Fruit fly (Drosophila melanogaster) whole organism, embryonic: ENCODE measurements around the gene axo.
A peak's percentile ranks its signal among the peaks of the same experiment; 100 is the strongest.

Source experiments
- Atf6 ChIP-seq: fragments of 200-800 bp; sonication (Bioruptor generic); IDR thresholded peaks from 2 replicates; pipeline ENCODE4 v1.3.6; 2022; ENCODE audit warnings: missing biosample characterization, missing genetic modification characterization
- Awh ChIP-seq: fragments of 200-800 bp; sonication (Bioruptor generic); IDR thresholded peaks from 2 replicates; pipeline ENCODE4, ENCODE4 v1.3.6; 2022; ENCODE audit warnings: missing biosample characterization, missing genetic modification characterization
- B-H1 ChIP-seq: fragments of 200-800 bp; sonication (Bioruptor generic); IDR thresholded peaks from 3 replicates; pipeline ENCODE4 v1.3.6; 2022; ENCODE audit warnings: missing biosample characterization, missing genetic modification characterization
- CG10267 ChIP-seq: fragments of 200-800 bp; sonication (Bioruptor generic); optimal IDR thresholded peaks from 2 replicates; lab custom pipeline; 2018; ENCODE audit warnings: missing biosample characterization, mild to moderate bottlenecking, missing genetic modification characterization, moderate library complexity
- CG10321 ChIP-seq: fragments of 200-800 bp; sonication (Bioruptor generic); IDR thresholded peaks from 2 replicates; pipeline ENCODE4 v1.3.6; 2022; ENCODE audit warnings: missing biosample characterization, missing genetic modification characterization
- CG11504 ChIP-seq: fragments of 200-800 bp; sonication (Bioruptor generic); optimal IDR thresholded peaks from 3 replicates; lab custom pipeline; 2019; ENCODE audit warnings: missing biosample characterization, mild to moderate bottlenecking, missing genetic modification characterization, moderate library complexity
- CG12299 ChIP-seq: fragments of 200-800 bp; sonication (Bioruptor generic); optimal IDR thresholded peaks from 2 replicates; lab custom pipeline; 2018; ENCODE audit warnings: missing biosample characterization, mild to moderate bottlenecking, missing genetic modification characterization
- CG14965 ChIP-seq: fragments of 200-800 bp; sonication (Bioruptor generic); optimal IDR thresholded peaks from 2 replicates; lab custom pipeline; 2016; ENCODE audit warnings: missing biosample characterization, missing genetic modification characterization, borderline replicate concordance
- CG15073 ChIP-seq: fragments of 200-800 bp; sonication (Bioruptor generic); optimal IDR thresholded peaks from 2 replicates; lab custom pipeline; 2016; ENCODE audit warnings: missing biosample characterization, missing genetic modification characterization
- CG1603 ChIP-seq: fragments of 200-800 bp; sonication (Bioruptor generic); optimal IDR thresholded peaks from 2 replicates; lab custom pipeline; 2019; ENCODE audit warnings: missing biosample characterization, mild to moderate bottlenecking, missing genetic modification characterization, moderate library complexity
- CG17328 ChIP-seq: fragments of 200-800 bp; sonication (Bioruptor generic); IDR thresholded peaks from 2 replicates; pipeline ENCODE4 v1.3.6; 2022; ENCODE audit warnings: missing biosample characterization, missing genetic modification characterization
- CG2712 ChIP-seq: fragments of 200-800 bp; optimal IDR thresholded peaks from 3 replicates; lab custom pipeline; 2019; ENCODE audit warnings: missing biosample characterization, mild to moderate bottlenecking, missing genetic modification characterization, moderate library complexity
- CG31365 ChIP-seq: fragments of 200-800 bp; sonication (Bioruptor generic); optimal IDR thresholded peaks from 2 replicates; lab custom pipeline; 2018; ENCODE audit warnings: missing biosample characterization, mild to moderate bottlenecking, missing genetic modification characterization
- CG34376 ChIP-seq: fragments of 200-800 bp; sonication (Bioruptor generic); optimal IDR thresholded peaks from 2 replicates; lab custom pipeline; 2018; ENCODE audit warnings: missing biosample characterization, mild to moderate bottlenecking, missing genetic modification characterization
- CG3726 ChIP-seq: fragments of 200-800 bp; sonication (Bioruptor generic); IDR thresholded peaks from 3 replicates; pipeline ENCODE4, ENCODE4 v1.3.6; 2022; ENCODE audit warnings: missing biosample characterization, missing genetic modification characterization
- CG4424 ChIP-seq: fragments of 200-800 bp; sonication (Bioruptor generic); optimal IDR thresholded peaks from 3 replicates; lab custom pipeline; 2016; ENCODE audit warnings: missing biosample characterization, missing genetic modification characterization
- CG7839 ChIP-seq: fragments of 200-800 bp; sonication (Bioruptor generic); optimal IDR thresholded peaks from 3 replicates; lab custom pipeline; 2018; ENCODE audit warnings: missing biosample characterization, mild to moderate bottlenecking, missing genetic modification characterization, moderate library complexity
- CG7928 ChIP-seq: fragments of 200-800 bp; sonication (Bioruptor generic); optimal IDR thresholded peaks from 2 replicates; lab custom pipeline; 2017; ENCODE audit warnings: missing biosample characterization, mild to moderate bottlenecking, missing genetic modification characterization
- CG8924 ChIP-seq: fragments of 200-800 bp; optimal IDR thresholded peaks from 3 replicates; lab custom pipeline; 2019; ENCODE audit warnings: missing biosample characterization, mild to moderate bottlenecking, missing genetic modification characterization, moderate library complexity
- CG9437 ChIP-seq: fragments of 200-800 bp; sonication (Bioruptor generic); optimal IDR thresholded peaks from 2 replicates; lab custom pipeline; 2018; ENCODE audit warnings: missing biosample characterization, mild to moderate bottlenecking, missing genetic modification characterization
- CG9817 ChIP-seq: fragments of 200-800 bp; sonication (Bioruptor generic); optimal IDR thresholded peaks from 2 replicates; lab custom pipeline; 2018; ENCODE audit warnings: missing biosample characterization, mild to moderate bottlenecking, missing genetic modification characterization, moderate library complexity
- D19A ChIP-seq: fragments of 200-800 bp; optimal IDR thresholded peaks from 3 replicates; lab custom pipeline; 2019; ENCODE audit warnings: missing biosample characterization, mild to moderate bottlenecking, missing genetic modification characterization, moderate library complexity
- Dref ChIP-seq: fragments of 200-800 bp; sonication (Bioruptor generic); IDR thresholded peaks from 2 replicates; pipeline ENCODE4 v1.3.6; 2022; ENCODE audit warnings: missing biosample characterization, missing genetic modification characterization
- Drgx ChIP-seq: fragments of 200-800 bp; sonication (Bioruptor generic); IDR thresholded peaks from 2 replicates; pipeline ENCODE4 v1.3.6; 2022; ENCODE audit warnings: missing biosample characterization, missing genetic modification characterization
- E2f1 ChIP-seq: fragments of 200-800 bp; sonication (Bioruptor generic); IDR thresholded peaks from 2 replicates; pipeline ENCODE4 v1.3.6; 2022; ENCODE audit warnings: missing biosample characterization, missing genetic modification characterization
- H2.0 ChIP-seq: fragments of 200-800 bp; sonication (Bioruptor generic); IDR thresholded peaks from 2 replicates; pipeline ENCODE4 v1.3.6; 2022; ENCODE audit warnings: missing biosample characterization, missing genetic modification characterization
- HLH54F ChIP-seq: fragments of 200-800 bp; sonication (Bioruptor generic); optimal IDR thresholded peaks from 3 replicates; lab custom pipeline; 2016; ENCODE audit warnings: missing biosample characterization, missing genetic modification characterization
- HLHmδ ChIP-seq: fragments of 200-800 bp; sonication (Bioruptor generic); optimal IDR thresholded peaks from 2 replicates; lab custom pipeline; 2018; ENCODE audit warnings: missing biosample characterization, mild to moderate bottlenecking, missing genetic modification characterization, moderate library complexity
- Hr51 ChIP-seq, 2 experiments: fragments of 200-800 bp; sonication (Bioruptor generic); optimal IDR thresholded peaks; 2 replicates in 1 of 2; 3 replicates in 1 of 2; lab custom pipeline; 2016 to 2018; ENCODE audit warnings: missing biosample characterization in 2 of 2, missing genetic modification characterization in 2 of 2, mild to moderate bottlenecking in 1 of 2, moderate library complexity in 1 of 2
- Mad ChIP-seq: fragments of 200-800 bp; sonication (Bioruptor generic); optimal IDR thresholded peaks from 2 replicates; lab custom pipeline; 2016; ENCODE audit warnings: missing biosample characterization, missing genetic modification characterization
- Neu2 ChIP-seq: fragments of 200-800 bp; sonication (Bioruptor generic); optimal IDR thresholded peaks from 3 replicates; lab custom pipeline; 2016; ENCODE audit warnings: missing biosample characterization, missing genetic modification characterization, borderline replicate concordance
- Opbp ChIP-seq: fragments of 200-800 bp; sonication (Bioruptor generic); IDR thresholded peaks from 3 replicates; pipeline ENCODE4 v1.3.6; 2022; ENCODE audit warnings: missing biosample characterization, missing genetic modification characterization; ENCODE audit not compliant: partially characterized antibody
- Sin3A ChIP-seq: fragments of >200 bp; optimal IDR thresholded peaks from 2 replicates; lab custom pipeline; 2018
- Sox102F ChIP-seq: fragments of 200-800 bp; sonication (Bioruptor generic); optimal IDR thresholded peaks from 2 replicates; lab custom pipeline; 2018; ENCODE audit warnings: missing biosample characterization, mild to moderate bottlenecking, missing genetic modification characterization, moderate library complexity
- bsh ChIP-seq, 2 experiments: fragments of 200-800 bp; sonication (Bioruptor generic); optimal IDR thresholded peaks; 2 replicates each; lab custom pipeline; 2017 to 2018; ENCODE audit warnings: mild to moderate bottlenecking in 2 of 2, missing biosample characterization in 2 of 2, missing genetic modification characterization in 2 of 2, moderate library complexity in 1 of 2
- cato ChIP-seq: fragments of 200-800 bp; sonication (Bioruptor generic); optimal IDR thresholded peaks from 2 replicates; lab custom pipeline; 2016; ENCODE audit warnings: missing biosample characterization, missing genetic modification characterization, borderline replicate concordance
- dmrt11E ChIP-seq: fragments of 200-800 bp; sonication (Bioruptor generic); optimal IDR thresholded peaks from 3 replicates; lab custom pipeline; 2018; ENCODE audit warnings: missing biosample characterization, mild to moderate bottlenecking, missing genetic modification characterization, moderate library complexity
- esg ChIP-seq: fragments of 200-800 bp; sonication (Bioruptor generic); conservative IDR thresholded peaks from 2 replicates; pipeline ENCODE4 v1.3.6; 2022; ENCODE audit warnings: missing biosample characterization, missing genetic modification characterization
- ewg ChIP-seq: fragments of 200-800 bp; sonication (Bioruptor generic); optimal IDR thresholded peaks from 3 replicates; lab custom pipeline; 2017; ENCODE audit warnings: mild to moderate bottlenecking, missing biosample characterization, missing genetic modification reagents, missing genetic modification characterization
- fu2 ChIP-seq: fragments of 200-800 bp; sonication (Bioruptor generic); optimal IDR thresholded peaks from 2 replicates; lab custom pipeline; 2016; ENCODE audit warnings: missing biosample characterization, missing genetic modification characterization
- ham ChIP-seq: fragments of 200-800 bp; sonication (Bioruptor generic); IDR thresholded peaks from 2 replicates; pipeline ENCODE4 v1.3.6; 2022; ENCODE audit warnings: missing biosample characterization, missing genetic modification characterization
- her ChIP-seq: fragments of 200-800 bp; sonication (Bioruptor generic); optimal IDR thresholded peaks from 2 replicates; lab custom pipeline; 2016; ENCODE audit warnings: missing biosample characterization, missing genetic modification characterization
- lab ChIP-seq: fragments of 200-800 bp; sonication (Bioruptor generic); optimal IDR thresholded peaks from 3 replicates; lab custom pipeline; 2017; ENCODE audit warnings: missing biosample characterization, missing genetic modification characterization, mild to moderate bottlenecking, moderate library complexity, missing genetic modification reagents
- mirr ChIP-seq: fragments of 200-800 bp; sonication (Bioruptor generic); optimal IDR thresholded peaks from 3 replicates; lab custom pipeline; 2018; ENCODE audit warnings: missing biosample characterization, mild to moderate bottlenecking, missing genetic modification characterization
- nmo ChIP-seq: fragments of 200-800 bp; sonication (Bioruptor generic); optimal IDR thresholded peaks from 2 replicates; lab custom pipeline; 2018; ENCODE audit warnings: missing biosample characterization, mild to moderate bottlenecking, missing genetic modification characterization, moderate library complexity
- phol ChIP-seq: fragments of 200-800 bp; sonication (Bioruptor generic); optimal IDR thresholded peaks from 3 replicates; lab custom pipeline; 2018; ENCODE audit warnings: missing biosample characterization, mild to moderate bottlenecking, missing genetic modification characterization, moderate library complexity
- prd ChIP-seq, 3 experiments: fragments of >200 bp in 2 of 3; fragments of 200-800 bp in 1 of 3; sonication (Bioruptor generic) in 1 of 3; optimal IDR thresholded peaks in 2 of 3; IDR thresholded peaks in 1 of 3; 2 replicates in 2 of 3; 3 replicates in 1 of 3; pipeline versions ENCODE4 v1.3.6 to Lab custom; 2017 to 2022; ENCODE audit warnings: missing biosample characterization in 1 of 3, missing genetic modification characterization in 1 of 3
- seq ChIP-seq: fragments of 200-800 bp; sonication (Bioruptor generic); IDR thresholded peaks from 2 replicates; pipeline ENCODE4 v1.3.6; 2022; ENCODE audit warnings: missing biosample characterization, missing genetic modification characterization
- so ChIP-seq: fragments of 200-800 bp; sonication (Bioruptor generic); IDR thresholded peaks from 3 replicates; pipeline ENCODE4 v1.3.6; 2022; ENCODE audit warnings: missing biosample characterization, missing genetic modification characterization
- tap ChIP-seq: fragments of 200-800 bp; optimal IDR thresholded peaks from 3 replicates; lab custom pipeline; 2019; ENCODE audit warnings: missing biosample characterization, mild to moderate bottlenecking, missing genetic modification characterization, moderate library complexity
- wor ChIP-seq: fragments of 200-800 bp; sonication (Bioruptor generic); IDR thresholded peaks from 2 replicates; pipeline ENCODE4 v1.3.6; 2022; ENCODE audit warnings: missing biosample characterization, missing genetic modification characterization

Gene axo

dm6 chr3L:4691775-4692174 is 4.7 kb upstream of the axo start:
- TF ChIP-seq CG15073 (GFP tag; lab: Kevin White, UChicago), result no peak
- peak; percentile 64 for TF ChIP-seq CG11504 (tag; lab: Kevin White, UChicago)
- TF ChIP-seq CG2712 (tag; lab: Kevin White, UChicago), result peak; percentile 66
- TF ChIP-seq HLH54F (GFP tag; lab: Kevin White, UChicago), result no peak
- no peak for TF ChIP-seq prd (optimal IDR thresholded peaks at IDR 0.05; lab: Kevin White, UChicago)
- TF ChIP-seq prd (GFP tag; IDR thresholded peaks at IDR 0.05; lab: Robert Waterston, UW), result peak; percentile 13; the same call in 1 of the 3 replicates
- TF ChIP-seq CG9437 (GFP tag; lab: Kevin White, UChicago), result peak; percentile 1
- TF ChIP-seq CG12299 (tag; lab: Kevin White, UChicago), result no peak
- no peak for TF ChIP-seq ham (GFP tag; lab: Robert Waterston, UW)
- no peak for TF ChIP-seq mirr (GFP tag; lab: Kevin White, UChicago)
- no peak for TF ChIP-seq HLHmδ (GFP tag; lab: Kevin White, UChicago)
- TF ChIP-seq H2.0 (GFP tag; lab: Robert Waterston, UW), result no peak
- TF ChIP-seq tap, result peak; percentile 9
- TF ChIP-seq CG9817 (tag; lab: Kevin White, UChicago), result no peak
- TF ChIP-seq her, result no peak
- no peak for TF ChIP-seq Neu2 (GFP tag; lab: Kevin White, UChicago)
- peak; percentile 65 for TF ChIP-seq phol (tag; lab: Kevin White, UChicago)
- TF ChIP-seq CG4424 (GFP tag; lab: Kevin White, UChicago), result peak; percentile 49
- TF ChIP-seq Awh (GFP tag; lab: Robert Waterston, UW), result no peak
- no peak for TF ChIP-seq cato (GFP tag; lab: Kevin White, UChicago)
- TF ChIP-seq CG1603, result no peak
- TF ChIP-seq CG10267 (tag; lab: Kevin White, UChicago), result peak; percentile 48
- peak; percentile 8 for TF ChIP-seq lab (GFP tag; lab: Kevin White, UChicago)
- no peak for TF ChIP-seq CG10321
- peak; percentile 39 for TF ChIP-seq Sox102F (GFP tag; lab: Kevin White, UChicago)
- TF ChIP-seq CG8924 (tag; lab: Kevin White, UChicago), result peak; percentile 16
- no peak for TF ChIP-seq CG17328 (GFP tag; lab: Robert Waterston, UW)
- TF ChIP-seq CG7839 (tag; lab: Kevin White, UChicago), result peak; percentile 24
- peak; percentile 56 for TF ChIP-seq nmo (GFP tag; lab: Kevin White, UChicago)
- TF ChIP-seq Drgx (GFP tag; lab: Robert Waterston, UW), result peak; percentile 38
- no peak for TF ChIP-seq CG7928 (GFP tag; lab: Kevin White, UChicago)
- no peak for TF ChIP-seq so
- TF ChIP-seq Atf6 (GFP tag; lab: Robert Waterston, UW), result no peak
- TF ChIP-seq fu2 (GFP tag; lab: Kevin White, UChicago), result no peak
- peak; percentile 30 to 60 for TF ChIP-seq bsh (GFP tag; optimal IDR thresholded peaks at IDR 0.05; lab: Kevin White, UChicago)
- TF ChIP-seq seq (GFP tag; lab: Robert Waterston, UW), result no peak
- TF ChIP-seq wor (GFP tag; lab: Robert Waterston, UW), result no peak
- no peak for TF ChIP-seq Opbp (GFP tag; lab: Robert Waterston, UW)
- no peak for TF ChIP-seq Mad (GFP tag; lab: Kevin White, UChicago)
- TF ChIP-seq B-H1 (GFP tag; lab: Robert Waterston, UW), result no peak
- TF ChIP-seq D19A, result peak; percentile 27
- no peak for TF ChIP-seq CG3726 (GFP tag; lab: Robert Waterston, UW)
- peak; percentile 15 for TF ChIP-seq dmrt11E (tag; lab: Kevin White, UChicago)
- no peak for TF ChIP-seq Dref
- TF ChIP-seq CG34376 (GFP tag; lab: Kevin White, UChicago), result no peak
- no peak for TF ChIP-seq CG31365 (tag; lab: Kevin White, UChicago)
- peak in 1 of 2 experiments; percentile 48 for TF ChIP-seq Hr51 (GFP tag; optimal IDR thresholded peaks at IDR 0.05; lab: Kevin White, UChicago)
- TF ChIP-seq E2f1 (GFP tag; lab: Robert Waterston, UW), result peak; percentile 27; the same call in 1 of the 2 replicates
- no peak for TF ChIP-seq Sin3A (lab: Kevin White, UChicago)
- TF ChIP-seq ewg (GFP tag; lab: Kevin White, UChicago), result peak; percentile 23
- no peak for TF ChIP-seq esg (GFP tag; lab: Robert Waterston, UW)
- TF ChIP-seq CG14965 (GFP tag; lab: Kevin White, UChicago), result no peak
